Fruit fly (Drosophila melanogaster): ENCODE measurements around the gene CG2310.

DNA sequence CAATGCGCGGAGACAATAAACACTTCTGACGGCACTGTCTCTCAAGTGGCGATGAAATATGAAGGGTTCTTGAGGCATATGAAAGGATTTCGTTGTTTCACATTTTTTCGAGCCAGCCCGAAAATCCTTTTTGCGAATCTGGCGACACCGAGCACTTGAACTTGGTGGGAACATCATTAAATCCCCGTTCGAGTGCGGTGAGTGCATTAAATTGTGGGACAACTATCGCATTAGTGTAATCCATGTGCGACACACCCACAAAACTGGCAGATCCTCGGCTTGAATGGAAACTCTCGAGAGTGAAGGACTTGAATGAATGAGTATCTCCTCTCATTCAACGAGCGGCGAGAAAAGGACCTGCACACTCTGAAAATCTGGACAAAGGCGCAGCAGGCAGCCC lies 23.4 kb upstream of the CG2310 start:
- TF ChIP-seq sv (GFP tag; optimal IDR thresholded peaks at IDR 0.05) = no peak
- TF ChIP-seq h (GFP tag; optimal IDR thresholded peaks at IDR 0.05) = no peak
- TF ChIP-seq Dfd (GFP tag; optimal IDR thresholded peaks at IDR 0.05) = no peak
- TF ChIP-seq pan (optimal IDR thresholded peaks at IDR 0.05) = no peak

Data from whole organism, wandering third instar larva.